Fruit fly (Drosophila melanogaster) whole organism, embryonic: Measurements from ENCODE around the gene CG13127.

ENCODE experiments used
- ATbp ChIP-seq: fragments of 200-800 bp; sonication (Bioruptor generic); optimal IDR thresholded peaks from 2 replicates; lab custom pipeline; 2017; ENCODE audit warnings: missing biosample characterization, mild to moderate bottlenecking, missing genetic modification characterization, missing genetic modification reagents
- Abd-B ChIP-seq: fragments of 200-800 bp; sonication (Bioruptor generic); optimal IDR thresholded peaks from 2 replicates; lab custom pipeline; 2018; ENCODE audit warnings: missing biosample characterization, mild to moderate bottlenecking, missing genetic modification characterization, moderate library complexity
- Atf-2 ChIP-seq: fragments of 200-800 bp; sonication (Bioruptor generic); optimal IDR thresholded peaks from 2 replicates; lab custom pipeline; 2016; ENCODE audit warnings: missing biosample characterization, missing genetic modification characterization
- Atf6 ChIP-seq: fragments of 200-800 bp; sonication (Bioruptor generic); IDR thresholded peaks from 2 replicates; pipeline ENCODE4 v1.3.6; 2022; ENCODE audit warnings: missing biosample characterization, missing genetic modification characterization
- BtbVII ChIP-seq: fragments of 200-800 bp; sonication (Bioruptor generic); optimal IDR thresholded peaks from 3 replicates; lab custom pipeline; 2017; ENCODE audit warnings: missing biosample characterization, mild to moderate bottlenecking, missing genetic modification characterization
- CG10979 ChIP-seq: fragments of 200-800 bp; sonication (Bioruptor generic); optimal IDR thresholded peaks from 2 replicates; lab custom pipeline; 2018; ENCODE audit warnings: missing biosample characterization, mild to moderate bottlenecking, missing genetic modification characterization, moderate library complexity
- CG11085 ChIP-seq: fragments of 200-800 bp; sonication (Bioruptor generic); IDR thresholded peaks from 2 replicates; pipeline ENCODE4 v1.3.6; 2022; ENCODE audit warnings: missing biosample characterization, missing genetic modification characterization
- CG12659 ChIP-seq: fragments of 200-800 bp; sonication (Bioruptor generic); optimal IDR thresholded peaks from 3 replicates; lab custom pipeline; 2017; ENCODE audit warnings: mild to moderate bottlenecking, missing biosample characterization, missing genetic modification reagents, missing genetic modification characterization
- CG14667 ChIP-seq: fragments of 200-800 bp; sonication (Bioruptor generic); IDR thresholded peaks from 2 replicates; pipeline ENCODE4 v1.3.6; 2022; ENCODE audit warnings: missing biosample characterization, missing genetic modification characterization
- CG1529 ChIP-seq: fragments of 200-800 bp; sonication (Bioruptor generic); optimal IDR thresholded peaks from 3 replicates; lab custom pipeline; 2018; ENCODE audit warnings: missing biosample characterization, missing genetic modification characterization
- CG17328 ChIP-seq: fragments of 200-800 bp; sonication (Bioruptor generic); IDR thresholded peaks from 2 replicates; pipeline ENCODE4 v1.3.6; 2022; ENCODE audit warnings: missing biosample characterization, missing genetic modification characterization
- CG2120 ChIP-seq: fragments of 200-800 bp; sonication (Bioruptor generic); optimal IDR thresholded peaks from 3 replicates; lab custom pipeline; 2016; ENCODE audit warnings: missing biosample characterization, missing genetic modification characterization
- CG2202 ChIP-seq: fragments of 200-800 bp; sonication (Bioruptor generic); optimal IDR thresholded peaks from 2 replicates; lab custom pipeline; 2018; ENCODE audit warnings: missing biosample characterization, mild to moderate bottlenecking, missing genetic modification characterization
- CG4282 ChIP-seq: fragments of 200-800 bp; sonication (Bioruptor generic); optimal IDR thresholded peaks from 2 replicates; lab custom pipeline; 2016; ENCODE audit warnings: missing biosample characterization, missing genetic modification characterization
- CG4404 ChIP-seq: fragments of 200-800 bp; sonication (Bioruptor generic); IDR thresholded peaks from 2 replicates; pipeline ENCODE4 v1.3.6; 2022; ENCODE audit warnings: missing biosample characterization, missing genetic modification characterization
- CG5245 ChIP-seq: fragments of 200-800 bp; sonication (Bioruptor generic); optimal IDR thresholded peaks from 3 replicates; lab custom pipeline; 2016; ENCODE audit warnings: missing biosample characterization, missing genetic modification characterization
- CG7987 ChIP-seq: fragments of 200-800 bp; sonication (Bioruptor generic); optimal IDR thresholded peaks from 2 replicates; lab custom pipeline; 2018; ENCODE audit warnings: missing biosample characterization, mild to moderate bottlenecking, missing genetic modification characterization, moderate library complexity
- CG9727 ChIP-seq: fragments of 200-800 bp; sonication (Bioruptor generic); optimal IDR thresholded peaks from 3 replicates; lab custom pipeline; 2017; ENCODE audit warnings: missing biosample characterization, mild to moderate bottlenecking, missing genetic modification characterization
- CG9817 ChIP-seq: fragments of 200-800 bp; sonication (Bioruptor generic); optimal IDR thresholded peaks from 2 replicates; lab custom pipeline; 2018; ENCODE audit warnings: missing biosample characterization, mild to moderate bottlenecking, missing genetic modification characterization, moderate library complexity
- Dad ChIP-seq: fragments of 200-800 bp; sonication (Bioruptor generic); optimal IDR thresholded peaks from 3 replicates; lab custom pipeline; 2016; ENCODE audit warnings: missing biosample characterization, missing genetic modification characterization
- Dip3 ChIP-seq: fragments of 200-800 bp; sonication (Bioruptor generic); optimal IDR thresholded peaks from 3 replicates; lab custom pipeline; 2016; ENCODE audit warnings: missing biosample characterization, missing genetic modification characterization
- Doc2 ChIP-seq: fragments of 200-800 bp; sonication (Bioruptor generic); IDR thresholded peaks from 2 replicates; pipeline ENCODE4 v1.3.6; 2022; ENCODE audit warnings: missing biosample characterization, missing genetic modification characterization
- ERR ChIP-seq: fragments of 200-800 bp; sonication (Bioruptor generic); optimal IDR thresholded peaks from 2 replicates; lab custom pipeline; 2016; ENCODE audit warnings: missing biosample characterization, missing genetic modification characterization
- Fer1 ChIP-seq: fragments of 200-800 bp; sonication (Bioruptor generic); optimal IDR thresholded peaks from 2 replicates; lab custom pipeline; 2017; ENCODE audit warnings: missing biosample characterization, mild to moderate bottlenecking, missing genetic modification characterization
- HLH4C ChIP-seq: fragments of 200-800 bp; sonication (Bioruptor generic); IDR thresholded peaks from 3 replicates; pipeline ENCODE4 v1.3.6; 2022; ENCODE audit warnings: missing biosample characterization, missing genetic modification characterization; ENCODE audit not compliant: partially characterized antibody
- Hr51 ChIP-seq, 2 experiments: fragments of 200-800 bp; sonication (Bioruptor generic); optimal IDR thresholded peaks; 2 replicates in 1 of 2; 3 replicates in 1 of 2; lab custom pipeline; 2016 to 2018; ENCODE audit warnings: missing biosample characterization in 2 of 2, missing genetic modification characterization in 2 of 2, mild to moderate bottlenecking in 1 of 2, moderate library complexity in 1 of 2
- Lim3 ChIP-seq: fragments of 200-800 bp; sonication (Bioruptor generic); IDR thresholded peaks from 2 replicates; pipeline ENCODE4 v1.3.6; 2022; ENCODE audit warnings: missing biosample characterization, missing genetic modification characterization
- Mes4 ChIP-seq: fragments of 200-800 bp; sonication (Bioruptor generic); optimal IDR thresholded peaks from 2 replicates; lab custom pipeline; 2016; ENCODE audit warnings: missing biosample characterization, missing genetic modification characterization
- Sox102F ChIP-seq: fragments of 200-800 bp; sonication (Bioruptor generic); optimal IDR thresholded peaks from 2 replicates; lab custom pipeline; 2018; ENCODE audit warnings: missing biosample characterization, mild to moderate bottlenecking, missing genetic modification characterization, moderate library complexity
- Usf ChIP-seq: fragments of 200-800 bp; sonication (Bioruptor generic); optimal IDR thresholded peaks from 2 replicates; lab custom pipeline; 2017; ENCODE audit warnings: missing genotype, missing biosample characterization, missing genetic modification characterization
- amos ChIP-seq: fragments of 200-800 bp; sonication (Bioruptor generic); IDR thresholded peaks from 2 replicates; pipeline ENCODE4 v1.3.6; 2022; ENCODE audit warnings: missing biosample characterization, missing genetic modification characterization; ENCODE audit not compliant: partially characterized antibody
- aop ChIP-seq: fragments of 200-800 bp; sonication (Bioruptor generic); IDR thresholded peaks from 2 replicates; pipeline ENCODE4 v1.3.6; 2022; ENCODE audit warnings: missing biosample characterization, missing genetic modification characterization
- corto ChIP-seq: fragments of 200-800 bp; sonication (Bioruptor generic); optimal IDR thresholded peaks from 2 replicates; lab custom pipeline; 2016; ENCODE audit warnings: missing biosample characterization, mild to moderate bottlenecking, missing genetic modification characterization, moderate library complexity
- dan ChIP-seq: fragments of 200-800 bp; sonication (Bioruptor generic); IDR thresholded peaks from 2 replicates; pipeline ENCODE4 v1.3.6; 2022; ENCODE audit warnings: missing biosample characterization, missing genetic modification characterization
- en ChIP-seq: fragments of 200-800 bp; sonication (Bioruptor generic); optimal IDR thresholded peaks from 2 replicates; lab custom pipeline; 2016; ENCODE audit warnings: missing biosample characterization, missing genetic modification characterization
- fd96Cb ChIP-seq: fragments of 200-800 bp; sonication (Bioruptor generic); optimal IDR thresholded peaks from 2 replicates; lab custom pipeline; 2018; ENCODE audit warnings: missing biosample characterization, mild to moderate bottlenecking, missing genetic modification characterization, moderate library complexity
- hbn ChIP-seq: fragments of 200-800 bp; sonication (Bioruptor generic); IDR thresholded peaks from 2 replicates; pipeline ENCODE4 v1.3.6; 2022; ENCODE audit warnings: missing biosample characterization, missing genetic modification characterization; ENCODE audit not compliant: partially characterized antibody
- ind ChIP-seq: fragments of 200-800 bp; sonication (Bioruptor generic); optimal IDR thresholded peaks from 3 replicates; lab custom pipeline; 2016; ENCODE audit warnings: missing biosample characterization, missing genetic modification characterization
- lov ChIP-seq, 2 experiments: fragments of 200-800 bp in 1 of 2; fragments of >200 bp in 1 of 2; sonication (Bioruptor generic) in 1 of 2; IDR thresholded peaks in 1 of 2; optimal IDR thresholded peaks in 1 of 2; 2 replicates in 1 of 2; 3 replicates in 1 of 2; pipeline versions ENCODE4 v1.3.6 to Lab custom; 2017 to 2022; ENCODE audit warnings: missing biosample characterization in 1 of 2, missing genetic modification characterization in 1 of 2
- mld ChIP-seq: fragments of 200-800 bp; sonication (Bioruptor generic); IDR thresholded peaks from 3 replicates; pipeline ENCODE4 v1.3.6; 2022; ENCODE audit warnings: missing biosample characterization, missing genetic modification characterization; ENCODE audit not compliant: partially characterized antibody
- pb ChIP-seq: fragments of 200-800 bp; sonication (Bioruptor generic); optimal IDR thresholded peaks from 3 replicates; lab custom pipeline; 2016; ENCODE audit warnings: missing biosample characterization, missing genetic modification characterization
- prd ChIP-seq, 3 experiments: fragments of >200 bp in 2 of 3; fragments of 200-800 bp in 1 of 3; sonication (Bioruptor generic) in 1 of 3; optimal IDR thresholded peaks in 2 of 3; IDR thresholded peaks in 1 of 3; 2 replicates in 2 of 3; 3 replicates in 1 of 3; pipeline versions ENCODE4 v1.3.6 to Lab custom; 2017 to 2022; ENCODE audit warnings: missing biosample characterization in 1 of 3, missing genetic modification characterization in 1 of 3
- ranshi ChIP-seq: fragments of 200-800 bp; sonication (Bioruptor generic); IDR thresholded peaks from 2 replicates; pipeline ENCODE4 v1.3.6; 2022; ENCODE audit warnings: missing biosample characterization, missing genetic modification characterization
- sug ChIP-seq: fragments of 200-800 bp; optimal IDR thresholded peaks from 2 replicates; lab custom pipeline; 2019; ENCODE audit warnings: missing biosample characterization, mild to moderate bottlenecking, missing genetic modification characterization, moderate library complexity
- tap ChIP-seq: fragments of 200-800 bp; optimal IDR thresholded peaks from 3 replicates; lab custom pipeline; 2019; ENCODE audit warnings: missing biosample characterization, mild to moderate bottlenecking, missing genetic modification characterization, moderate library complexity
- tin ChIP-seq: fragments of 200-800 bp; sonication (Bioruptor generic); optimal IDR thresholded peaks from 3 replicates; lab custom pipeline; 2016; ENCODE audit warnings: missing biosample characterization, missing genetic modification characterization
- tx ChIP-seq: fragments of 200-800 bp; sonication (Bioruptor generic); optimal IDR thresholded peaks from 2 replicates; lab custom pipeline; 2016; ENCODE audit warnings: missing biosample characterization, missing genetic modification characterization
- unpg ChIP-seq: fragments of 200-800 bp; sonication (Bioruptor generic); optimal IDR thresholded peaks from 3 replicates; lab custom pipeline; 2018; ENCODE audit warnings: missing biosample characterization, mild to moderate bottlenecking, missing genetic modification characterization, moderate library complexity
- zen ChIP-seq: fragments of 200-800 bp; sonication (Bioruptor generic); optimal IDR thresholded peaks from 3 replicates; lab custom pipeline; 2018; ENCODE audit warnings: missing biosample characterization, mild to moderate bottlenecking, missing genetic modification characterization, moderate library complexity

The CG13127 gene

dm6 chr2L:10057236-10057635 is 30.8 kb downstream of the CG13127 start (continued):
- TF ChIP-seq CG2202 (tag; lab: Kevin White, UChicago) (peak; percentile 63), Fer1 (GFP tag; lab: Kevin White, UChicago) (no peak), corto (GFP tag; lab: Kevin White, UChicago) (peak; percentile 77), Dad (GFP tag; lab: Kevin White, UChicago) (peak; percentile 52), ranshi (peak; percentile 88), ATbp (peak; percentile 67), CG9727 (GFP tag; lab: Kevin White, UChicago) (peak; percentile 79), prd (optimal IDR thresholded peaks at IDR 0.05; lab: Kevin White, UChicago) (no peak), prd (GFP tag; IDR thresholded peaks at IDR 0.05; lab: Robert Waterston, UW) (peak; percentile 93), Sox102F (GFP tag; lab: Kevin White, UChicago) (peak; percentile 77), Abd-B (GFP tag; lab: Kevin White, UChicago) (peak; percentile 75), CG9817 (no peak), Mes4 (peak; percentile 65), CG4404 (GFP tag; lab: Robert Waterston, UW) (peak; percentile 88), hbn (GFP tag; lab: Robert Waterston, UW) (no peak), CG5245 (GFP tag; lab: Kevin White, UChicago) (peak; percentile 62), tin (GFP tag; lab: Kevin White, UChicago) (peak; percentile 71), Lim3 (GFP tag; lab: Robert Waterston, UW) (no peak), ind (peak; percentile 60), HLH4C (no peak), pb (GFP tag; lab: Kevin White, UChicago) (peak; percentile 18), Hr51 (GFP tag; optimal IDR thresholded peaks at IDR 0.05; lab: Kevin White, UChicago) (peak; percentile 14 to 56), BtbVII (no peak), dan (GFP tag; lab: Robert Waterston, UW) (peak; percentile 82; the same call in 1 of the 2 replicates), Usf (GFP tag; lab: Kevin White, UChicago) (peak; percentile 56), CG7987 (GFP tag; lab: Kevin White, UChicago) (no peak), aop (GFP tag; lab: Robert Waterston, UW) (no peak), CG11085 (peak; percentile 50), lov (optimal IDR thresholded peaks at IDR 0.05; lab: Kevin White, UChicago) (no peak), lov (GFP tag; IDR thresholded peaks at IDR 0.05; lab: Robert Waterston, UW) (peak; percentile 94), zen (tag; lab: Kevin White, UChicago) (peak; percentile 56), CG17328 (GFP tag; lab: Robert Waterston, UW) (peak; percentile 91), Doc2 (no peak), amos (GFP tag; lab: Robert Waterston, UW) (no peak), fd96Cb (tag; lab: Kevin White, UChicago) (peak; percentile 87), CG14667 (GFP tag; lab: Robert Waterston, UW) (peak; percentile 80), unpg (GFP tag; lab: Kevin White, UChicago) (peak; percentile 75), Atf6 (GFP tag; lab: Robert Waterston, UW) (peak; percentile 23; the same call in 1 of the 2 replicates), Atf-2 (peak; percentile 71), en (peak; percentile 68), ERR (peak; percentile 21), Dip3 (GFP tag; lab: Kevin White, UChicago) (peak; percentile 27), mld (GFP tag; lab: Robert Waterston, UW) (no peak), CG10979 (tag; lab: Kevin White, UChicago) (peak; percentile 82), sug (tag; lab: Kevin White, UChicago) (no peak), tap (tag; lab: Kevin White, UChicago) (peak; percentile 37), CG4282 (peak; percentile 13), tx (GFP tag; lab: Kevin White, UChicago) (peak; percentile 66), CG12659 (GFP tag; lab: Kevin White, UChicago) (peak; percentile 16), CG1529 (GFP tag; lab: Kevin White, UChicago) (peak; percentile 43), CG2120 (GFP tag; lab: Kevin White, UChicago) (peak; percentile 46)
